Worm (Caenorhabditis elegans) whole organism, L2 larva: ENCODE data around the gene col-175.

Source experiments
- ZK546.5 ChIP-seq: sonication (generic microtip); optimal IDR thresholded peaks from 2 replicates; lab custom pipeline; 2017; ENCODE audit warnings: missing biosample characterization, missing genetic modification characterization
- alr-1 ChIP-seq: fragments of 150-350 bp; optimal IDR thresholded peaks from 2 replicates; lab custom pipeline; 2014; ENCODE audit warnings: missing biosample characterization, missing genetic modification characterization
- aly-2 ChIP-seq: fragments of 150-350 bp; optimal IDR thresholded peaks from 2 replicates; lab custom pipeline; 2014; ENCODE audit warnings: missing biosample characterization, missing genetic modification characterization
- ama-1 ChIP-seq: fragments of 150-350 bp; optimal IDR thresholded peaks from 2 replicates; lab custom pipeline; 2018; ENCODE audit warnings: inconsistent platforms
- blmp-1 ChIP-seq: sonication (generic microtip); optimal IDR thresholded peaks from 2 replicates; lab custom pipeline; 2017; ENCODE audit warnings: missing genetic modification characterization, mild to moderate bottlenecking, missing compliant biosample characterization, antibody characterized with exemption, moderate library complexity; ENCODE audit not compliant: insufficient read depth
- ceh-16 ChIP-seq: fragments of 150-350 bp; optimal IDR thresholded peaks from 2 replicates; lab custom pipeline; 2014; ENCODE audit warnings: missing biosample characterization, missing genetic modification characterization
- crh-2 ChIP-seq: sonication (generic microtip); optimal IDR thresholded peaks from 2 replicates; lab custom pipeline; 2017; ENCODE audit warnings: missing biosample characterization, missing genetic modification characterization
- egl-27 ChIP-seq: sonication (generic microtip); optimal IDR thresholded peaks from 3 replicates; lab custom pipeline; 2017; ENCODE audit warnings: missing biosample characterization, missing genetic modification reagents, missing genetic modification characterization
- elt-3 ChIP-seq: sonication (generic microtip); optimal IDR thresholded peaks from 2 replicates; lab custom pipeline; 2017; ENCODE audit warnings: missing biosample characterization, missing genetic modification characterization
- fos-1 ChIP-seq: fragments of 150-350 bp; optimal IDR thresholded peaks from 2 replicates; lab custom pipeline; 2014; ENCODE audit warnings: missing biosample characterization, missing genetic modification characterization
- lin-13 ChIP-seq: fragments of 150-350 bp; optimal IDR thresholded peaks from 2 replicates; lab custom pipeline; 2014; ENCODE audit warnings: missing biosample characterization, missing genetic modification reagents, missing genetic modification characterization
- lsy-2 ChIP-seq, 2 experiments: fragments of 150-350 bp in 1 of 2; sonication (generic microtip) in 1 of 2; optimal IDR thresholded peaks; 2 replicates each; lab custom pipeline; 2014 to 2017; ENCODE audit warnings: missing biosample characterization in 2 of 2, missing genetic modification characterization in 2 of 2
- mab-5 ChIP-seq: fragments of 150-350 bp; optimal IDR thresholded peaks from 2 replicates; lab custom pipeline; 2014; ENCODE audit warnings: missing biosample characterization, missing genetic modification characterization
- mbf-1 ChIP-seq: sonication (generic microtip); optimal IDR thresholded peaks from 2 replicates; lab custom pipeline; 2017; ENCODE audit warnings: missing biosample characterization, missing genetic modification characterization
- mdl-1 ChIP-seq, 2 experiments: fragments of 150-350 bp in 1 of 2; sonication (generic microtip) in 1 of 2; optimal IDR thresholded peaks; 2 replicates each; lab custom pipeline; 2017; ENCODE audit warnings: missing biosample characterization in 2 of 2, missing genetic modification characterization in 2 of 2
- nhr-10 ChIP-seq: sonication (generic microtip); optimal IDR thresholded peaks from 2 replicates; lab custom pipeline; 2017; ENCODE audit warnings: missing biosample characterization, missing genetic modification characterization
- nhr-11 ChIP-seq: fragments of 150-350 bp; optimal IDR thresholded peaks from 2 replicates; lab custom pipeline; 2014; ENCODE audit warnings: missing biosample characterization, missing genetic modification characterization
- nhr-12 ChIP-seq: fragments of 150-350 bp; optimal IDR thresholded peaks from 2 replicates; lab custom pipeline; 2014; ENCODE audit warnings: missing biosample characterization, missing genetic modification characterization
- nhr-129 ChIP-seq: fragments of 150-350 bp; optimal IDR thresholded peaks from 2 replicates; lab custom pipeline; 2014; ENCODE audit warnings: missing biosample characterization, missing genetic modification characterization
- nhr-21 ChIP-seq: fragments of 150-350 bp; optimal IDR thresholded peaks from 2 replicates; lab custom pipeline; 2014; ENCODE audit warnings: missing biosample characterization, missing genetic modification characterization
- nhr-237 ChIP-seq: fragments of 150-350 bp; optimal IDR thresholded peaks from 2 replicates; lab custom pipeline; 2014; ENCODE audit warnings: missing biosample characterization, missing genetic modification characterization
- nhr-25 ChIP-seq: fragments of 150-350 bp; sonication (generic microtip); optimal IDR thresholded peaks from 3 replicates; lab custom pipeline; 2014; ENCODE audit warnings: missing biosample characterization, missing genetic modification characterization
- nhr-77 ChIP-seq: fragments of 150-350 bp; optimal IDR thresholded peaks from 2 replicates; lab custom pipeline; 2014; ENCODE audit warnings: missing biosample characterization, missing genetic modification characterization
- sem-4 ChIP-seq: fragments of 150-350 bp; optimal IDR thresholded peaks from 2 replicates; lab custom pipeline; 2014; ENCODE audit warnings: missing biosample characterization, missing genetic modification reagents, missing genetic modification characterization
- sma-9 ChIP-seq, 2 experiments: fragments of 150-350 bp in 1 of 2; sonication (generic microtip) in 1 of 2; optimal IDR thresholded peaks; 2 replicates each; lab custom pipeline; 2014 to 2016; ENCODE audit warnings: missing genetic modification characterization in 2 of 2, mild to moderate bottlenecking in 1 of 2, missing biosample characterization in 1 of 2, missing compliant biosample characterization in 1 of 2, missing genetic modification reagents in 1 of 2, moderate library complexity in 1 of 2
- snpc-4 ChIP-seq: fragments of 150-350 bp; optimal IDR thresholded peaks from 2 replicates; lab custom pipeline; 2014; ENCODE audit warnings: missing biosample characterization, missing genetic modification characterization
- unc-39 ChIP-seq: fragments of 150-350 bp; optimal IDR thresholded peaks from 2 replicates; lab custom pipeline; 2014; ENCODE audit warnings: missing biosample characterization, missing genetic modification characterization
- unc-55 ChIP-seq: fragments of 150-350 bp; sonication (generic microtip); optimal IDR thresholded peaks from 3 replicates; lab custom pipeline; 2014; ENCODE audit warnings: missing biosample characterization, missing genetic modification reagents, missing genetic modification characterization
- unc-62 ChIP-seq: fragments of 150-350 bp; optimal IDR thresholded peaks from 2 replicates; lab custom pipeline; 2014; ENCODE audit warnings: missing biosample characterization, missing genetic modification reagents, missing genetic modification characterization
- zag-1 ChIP-seq: fragments of 150-350 bp; optimal IDR thresholded peaks from 2 replicates; lab custom pipeline; 2014; ENCODE audit warnings: missing biosample characterization, missing genetic modification characterization
- ztf-1 ChIP-seq: fragments of 200-800 bp; sonication (Bioruptor generic); conservative IDR thresholded peaks from 2 replicates; pipeline ENCODE4 v1.3.6; 2022; ENCODE audit warnings: missing genetic modification characterization, missing compliant biosample characterization

The col-175 gene

ce11 chrX:9242123-9242522, 7.7 kb upstream of the col-175 start, which contains the start of gene lgc-4:
Gene lgc-4 (minus strand): TSS chrX:9242223.
- TF ChIP-seq nhr-237 (tag; lab: Kevin White, UChicago) = no peak
- TF ChIP-seq elt-3 (tag; lab: Kevin White, UChicago) = no peak
- no peak for TF ChIP-seq mab-5 (tag; lab: Kevin White, UChicago)
- TF ChIP-seq ceh-16 = no peak
- no peak for TF ChIP-seq crh-2 (tag; lab: Kevin White, UChicago)
- TF ChIP-seq blmp-1 (tag; lab: Kevin White, UChicago) = no peak
- no peak for TF ChIP-seq nhr-25 (tag; lab: Kevin White, UChicago)
- no peak for TF ChIP-seq lin-13
- TF ChIP-seq mdl-1 (tag; optimal IDR thresholded peaks at IDR 0.05; lab: Kevin White, UChicago) = no peak
- no peak for TF ChIP-seq ama-1 (lab: Kevin White, UChicago)
- TF ChIP-seq unc-62 = no peak
- no peak for TF ChIP-seq aly-2 (tag; lab: Kevin White, UChicago)
- TF ChIP-seq ztf-1 (GFP tag; lab: Robert Waterston, UW) = no peak
- no peak for TF ChIP-seq nhr-129

ce11 chrX:9238692-9239091, 4.3 kb upstream of the col-175 start:
- TF ChIP-seq egl-27 (no peak), sma-9 (GFP tag; optimal IDR thresholded peaks at IDR 0.05; lab: Kevin White, UChicago) (peak; percentile 25), sma-9 (tag; optimal IDR thresholded peaks at IDR 0.05; lab: Kevin White, UChicago) (no peak), snpc-4 (no peak), ceh-16 (no peak), nhr-10 (tag; lab: Kevin White, UChicago) (no peak)

- no peak for TF ChIP-seq sem-4
- TF ChIP-seq ceh-16 = no peak
- TF ChIP-seq nhr-21 (tag; lab: Kevin White, UChicago) = peak; percentile 31
- no peak for TF ChIP-seq unc-39
These were observed 3.3 kb upstream of the col-175 start for ce11 chrX:9237708-9238107.

DNA sequence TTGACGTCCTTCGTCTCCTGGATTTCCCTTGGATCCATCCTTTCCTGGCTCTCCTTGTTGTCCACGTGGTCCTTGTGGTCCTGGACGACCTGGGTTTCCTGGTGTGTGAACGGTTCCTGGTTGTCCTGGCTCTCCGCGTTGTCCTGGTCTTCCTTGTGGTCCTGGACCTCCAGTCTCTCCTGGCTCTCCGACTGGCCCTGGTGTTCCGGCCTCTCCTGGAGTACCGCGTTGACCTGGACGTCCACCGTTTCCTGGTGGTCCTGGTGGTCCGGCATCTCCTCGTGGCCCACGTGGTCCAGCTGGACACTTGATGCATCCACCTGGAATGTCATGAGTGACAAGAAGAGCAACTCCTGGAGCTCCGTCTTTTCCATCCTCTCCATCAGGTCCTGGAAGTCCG, 613 bp downstream of the col-175 start:
- TF ChIP-seq nhr-12 (tag; lab: Kevin White, UChicago) = no peak
- no peak for TF ChIP-seq alr-1
- no peak for TF ChIP-seq aly-2 (tag; lab: Kevin White, UChicago)
- no peak for TF ChIP-seq unc-55

ce11 chrX:9232037-9232436, 2.4 kb downstream of the col-175 start, which contains the start of gene vav-1:
Gene vav-1 (minus strand): TSS chrX:9232137.
- no peak for TF ChIP-seq mab-5 (tag; lab: Kevin White, UChicago)
- no peak for TF ChIP-seq aly-2 (tag; lab: Kevin White, UChicago)
- TF ChIP-seq ceh-16 = no peak
- no peak for TF ChIP-seq sem-4
- no peak for TF ChIP-seq sma-9 (GFP tag; optimal IDR thresholded peaks at IDR 0.05; lab: Kevin White, UChicago)
- TF ChIP-seq sma-9 (tag; optimal IDR thresholded peaks at IDR 0.05; lab: Kevin White, UChicago) = no peak
- TF ChIP-seq nhr-11 (tag; lab: Kevin White, UChicago) = no peak
- TF ChIP-seq lin-13 = no peak
- TF ChIP-seq nhr-21 (tag; lab: Kevin White, UChicago) = no peak
- no peak for TF ChIP-seq ZK546.5 (tag; lab: Kevin White, UChicago)
- no peak for TF ChIP-seq fos-1 (tag; lab: Kevin White, UChicago)
- no peak for TF ChIP-seq unc-55
- TF ChIP-seq elt-3 (tag; lab: Kevin White, UChicago) = no peak
- TF ChIP-seq nhr-12 (tag; lab: Kevin White, UChicago) = no peak
- TF ChIP-seq mdl-1 (tag; optimal IDR thresholded peaks at IDR 0.05; lab: Kevin White, UChicago) = no peak
- TF ChIP-seq nhr-77 (tag; lab: Kevin White, UChicago) = no peak
- no peak for TF ChIP-seq mbf-1 (tag; lab: Kevin White, UChicago)
- TF ChIP-seq zag-1 (tag; lab: Kevin White, UChicago) = no peak

DNA sequence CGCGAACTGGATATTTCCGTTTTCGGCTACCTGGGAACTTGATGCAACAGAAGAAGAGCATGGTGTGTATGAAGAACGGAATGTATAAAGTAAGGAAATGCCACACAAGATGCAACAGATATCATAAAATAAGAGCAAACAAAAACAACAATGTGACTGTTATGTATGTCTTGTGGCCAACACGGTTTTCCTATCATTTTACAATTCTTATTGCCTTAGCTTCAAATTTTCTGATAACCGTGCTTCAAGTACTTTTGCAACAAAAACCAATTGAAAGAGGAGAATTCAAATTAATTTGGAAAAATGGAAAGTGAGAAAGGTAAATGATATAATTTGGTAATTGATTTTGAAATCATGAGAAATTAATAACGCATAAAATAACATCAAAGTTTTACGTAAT, 2.9 kb downstream of the col-175 start:
- TF ChIP-seq unc-39 = no peak
- TF ChIP-seq fos-1 (tag; lab: Kevin White, UChicago) = peak; percentile 12
- TF ChIP-seq egl-27 = no peak
- no peak for TF ChIP-seq lsy-2 (tag; optimal IDR thresholded peaks at IDR 0.05; lab: Kevin White, UChicago)
- TF ChIP-seq nhr-12 (tag; lab: Kevin White, UChicago) = no peak
